Worm (Caenorhabditis elegans) whole organism, midembryonic: ENCODE data around the gene acc-1.

Experiments
- flt-1 ChIP-seq: fragments of 200-800 bp; sonication (Bioruptor generic); IDR thresholded peaks from 2 replicates; pipeline ENCODE4 v1.3.6; 2022; ENCODE audit warnings: missing genetic modification characterization, missing compliant biosample characterization
- klf-2 ChIP-seq: fragments of 200-800 bp; sonication (Bioruptor generic); conservative IDR thresholded peaks from 2 replicates; pipeline ENCODE4 v1.3.6; 2022; ENCODE audit warnings: missing genetic modification reagents, missing genetic modification characterization, missing compliant biosample characterization
- ref-1 ChIP-seq: fragments of 200-800 bp; sonication (Bioruptor generic); conservative IDR thresholded peaks from 2 replicates; pipeline ENCODE4 v1.3.6; 2022; ENCODE audit warnings: missing genetic modification reagents, missing genetic modification characterization, missing compliant biosample characterization
- tab-1 ChIP-seq: fragments of 200-800 bp; sonication (Bioruptor generic); IDR thresholded peaks from 2 replicates; pipeline ENCODE4 v1.3.6; 2022; ENCODE audit warnings: missing genetic modification characterization, missing compliant biosample characterization
- ztf-23 ChIP-seq: fragments of 200-800 bp; sonication (Bioruptor generic); IDR thresholded peaks from 2 replicates; pipeline ENCODE4 v1.3.6; 2022; ENCODE audit warnings: missing genetic modification reagents, missing genetic modification characterization, missing compliant biosample characterization
- ztf-29 ChIP-seq: fragments of 200-800 bp; sonication (Bioruptor generic); IDR thresholded peaks from 2 replicates; pipeline ENCODE4 v1.3.6; 2022; ENCODE audit warnings: missing genetic modification reagents, missing genetic modification characterization, missing compliant biosample characterization

- TF ChIP-seq tab-1 (GFP tag; lab: Robert Waterston, UW) = no peak
- no peak for TF ChIP-seq ztf-29 (GFP tag; lab: Robert Waterston, UW)
- TF ChIP-seq flt-1 (GFP tag; lab: Robert Waterston, UW) = no peak
- no peak for TF ChIP-seq klf-2 (GFP tag; lab: Robert Waterston, UW)
- TF ChIP-seq ref-1 (GFP tag; lab: Robert Waterston, UW) = no peak
- TF ChIP-seq ztf-23 (GFP tag; lab: Robert Waterston, UW) = no peak
Measured at ce11 chrIV:9643188-9643587, 14.7 kb upstream of the acc-1 start, which contains the start of gene degl-2.
